Fruit fly (Drosophila melanogaster) whole organism, embryonic: ENCODE measurements around the gene CG1542.

ENCODE experiments used
- BtbVII ChIP-seq: fragments of 200-800 bp; sonication (Bioruptor generic); optimal IDR thresholded peaks from 3 replicates; lab custom pipeline; 2017; ENCODE audit warnings: missing biosample characterization, mild to moderate bottlenecking, missing genetic modification characterization
- Bteb2 ChIP-seq: fragments of 200-800 bp; sonication (Bioruptor generic); optimal IDR thresholded peaks from 2 replicates; lab custom pipeline; 2016; ENCODE audit warnings: missing biosample characterization, missing genetic modification characterization
- CG10274 ChIP-seq: fragments of 200-800 bp; sonication (Bioruptor generic); optimal IDR thresholded peaks from 3 replicates; lab custom pipeline; 2017; ENCODE audit warnings: missing biosample characterization, mild to moderate bottlenecking, missing genetic modification characterization
- CG10431 ChIP-seq: fragments of 200-800 bp; sonication (Bioruptor generic); optimal IDR thresholded peaks from 3 replicates; lab custom pipeline; 2018; ENCODE audit warnings: missing biosample characterization, mild to moderate bottlenecking, missing genetic modification characterization
- CG10462 ChIP-seq: fragments of 200-800 bp; sonication (Bioruptor generic); optimal IDR thresholded peaks from 2 replicates; lab custom pipeline; 2016; ENCODE audit warnings: missing biosample characterization, missing genetic modification characterization
- CG12155 ChIP-seq: fragments of 200-800 bp; sonication (Bioruptor generic); optimal IDR thresholded peaks from 3 replicates; lab custom pipeline; 2016; ENCODE audit warnings: missing biosample characterization, missing genetic modification characterization
- CG12391 ChIP-seq: fragments of 200-800 bp; sonication (Bioruptor generic); optimal IDR thresholded peaks from 3 replicates; lab custom pipeline; 2018; ENCODE audit warnings: missing biosample characterization, mild to moderate bottlenecking, missing genetic modification characterization, moderate library complexity
- CG13424 ChIP-seq: fragments of 200-800 bp; sonication (Bioruptor generic); optimal IDR thresholded peaks from 2 replicates; lab custom pipeline; 2019; ENCODE audit warnings: missing biosample characterization, mild to moderate bottlenecking, missing genetic modification characterization, moderate library complexity
- CG14860 ChIP-seq: fragments of 200-800 bp; sonication (Bioruptor generic); IDR thresholded peaks from 3 replicates; pipeline ENCODE4 v1.3.6; 2022; ENCODE audit warnings: missing biosample characterization, missing genetic modification characterization; ENCODE audit not compliant: partially characterized antibody
- CG1603 ChIP-seq: fragments of 200-800 bp; sonication (Bioruptor generic); optimal IDR thresholded peaks from 2 replicates; lab custom pipeline; 2019; ENCODE audit warnings: missing biosample characterization, mild to moderate bottlenecking, missing genetic modification characterization, moderate library complexity
- CG1832 ChIP-seq: fragments of 200-800 bp; sonication (Bioruptor generic); optimal IDR thresholded peaks from 2 replicates; lab custom pipeline; 2017; ENCODE audit warnings: missing biosample characterization, mild to moderate bottlenecking, missing genetic modification characterization, inconsistent platforms
- CG2116 ChIP-seq: fragments of 200-800 bp; sonication (Bioruptor generic); optimal IDR thresholded peaks from 3 replicates; lab custom pipeline; 2018; ENCODE audit warnings: missing biosample characterization, mild to moderate bottlenecking, missing genetic modification characterization
- CG2875 ChIP-seq: fragments of 200-800 bp; sonication (Bioruptor generic); optimal IDR thresholded peaks from 2 replicates; lab custom pipeline; 2017; ENCODE audit warnings: missing biosample characterization, mild to moderate bottlenecking, missing genetic modification characterization, missing genetic modification reagents
- CG31224 ChIP-seq: fragments of 200-800 bp; sonication (Bioruptor generic); IDR thresholded peaks from 2 replicates; pipeline ENCODE4 v1.3.6; 2022; ENCODE audit warnings: missing biosample characterization, missing genetic modification characterization
- CG4730 ChIP-seq: fragments of 200-800 bp; sonication (Bioruptor generic); IDR thresholded peaks from 2 replicates; pipeline ENCODE4 v1.3.6; 2022; ENCODE audit warnings: missing biosample characterization, missing genetic modification characterization
- CG5245 ChIP-seq: fragments of 200-800 bp; sonication (Bioruptor generic); optimal IDR thresholded peaks from 3 replicates; lab custom pipeline; 2016; ENCODE audit warnings: missing biosample characterization, missing genetic modification characterization
- CG6791 ChIP-seq: fragments of 200-800 bp; sonication (Bioruptor generic); IDR thresholded peaks from 3 replicates; pipeline ENCODE4 v1.3.6; 2022; ENCODE audit warnings: missing biosample characterization, missing genetic modification characterization; ENCODE audit not compliant: partially characterized antibody
- CG7372 ChIP-seq: fragments of 200-800 bp; sonication (Bioruptor generic); IDR thresholded peaks from 2 replicates; pipeline ENCODE4 v1.3.6; 2022; ENCODE audit warnings: missing biosample characterization, missing genetic modification characterization
- CG8944 ChIP-seq: fragments of 200-800 bp; sonication (Bioruptor generic); optimal IDR thresholded peaks from 3 replicates; lab custom pipeline; 2016; ENCODE audit warnings: missing biosample characterization, missing genetic modification characterization
- CrebB ChIP-seq: fragments of 200-800 bp; sonication (Bioruptor generic); optimal IDR thresholded peaks from 3 replicates; lab custom pipeline; 2018; ENCODE audit warnings: missing biosample characterization, mild to moderate bottlenecking, missing genetic modification characterization
- Dref ChIP-seq: fragments of 200-800 bp; sonication (Bioruptor generic); IDR thresholded peaks from 2 replicates; pipeline ENCODE4 v1.3.6; 2022; ENCODE audit warnings: missing biosample characterization, missing genetic modification characterization
- Drgx ChIP-seq: fragments of 200-800 bp; sonication (Bioruptor generic); IDR thresholded peaks from 2 replicates; pipeline ENCODE4 v1.3.6; 2022; ENCODE audit warnings: missing biosample characterization, missing genetic modification characterization
- Ets97D ChIP-seq: fragments of 200-800 bp; sonication (Bioruptor generic); optimal IDR thresholded peaks from 3 replicates; lab custom pipeline; 2016; ENCODE audit warnings: missing biosample characterization, missing genetic modification characterization
- H15 ChIP-seq: fragments of 200-800 bp; sonication (Bioruptor generic); IDR thresholded peaks from 3 replicates; pipeline ENCODE4 v1.3.6; 2022; ENCODE audit warnings: missing biosample characterization, missing genetic modification characterization
- HHEX ChIP-seq: fragments of 200-800 bp; sonication (Bioruptor generic); optimal IDR thresholded peaks from 3 replicates; lab custom pipeline; 2017; ENCODE audit warnings: missing biosample characterization, mild to moderate bottlenecking, missing genetic modification characterization, missing genetic modification reagents
- HLH3B ChIP-seq: fragments of 200-800 bp; sonication (Bioruptor generic); IDR thresholded peaks from 2 replicates; pipeline ENCODE4 v1.3.6; 2022; ENCODE audit warnings: missing biosample characterization, missing genetic modification characterization
- HLH4C ChIP-seq: fragments of 200-800 bp; sonication (Bioruptor generic); IDR thresholded peaks from 3 replicates; pipeline ENCODE4 v1.3.6; 2022; ENCODE audit warnings: missing biosample characterization, missing genetic modification characterization; ENCODE audit not compliant: partially characterized antibody
- Hand ChIP-seq: fragments of 200-800 bp; sonication (Bioruptor generic); optimal IDR thresholded peaks from 2 replicates; lab custom pipeline; 2017; ENCODE audit warnings: mild to moderate bottlenecking, missing biosample characterization, missing genetic modification reagents, missing genetic modification characterization
- Hmr ChIP-seq: fragments of 200-800 bp; sonication (Bioruptor generic); optimal IDR thresholded peaks from 3 replicates; lab custom pipeline; 2017; ENCODE audit warnings: mild to moderate bottlenecking, missing biosample characterization, missing genetic modification reagents, missing genetic modification characterization
- Lhr ChIP-seq: fragments of 200-800 bp; sonication (Bioruptor generic); optimal IDR thresholded peaks from 3 replicates; lab custom pipeline; 2017; ENCODE audit warnings: mild to moderate bottlenecking, missing biosample characterization, missing genetic modification reagents, missing genetic modification characterization
- Lim3 ChIP-seq: fragments of 200-800 bp; sonication (Bioruptor generic); IDR thresholded peaks from 2 replicates; pipeline ENCODE4 v1.3.6; 2022; ENCODE audit warnings: missing biosample characterization, missing genetic modification characterization
- Mrtf ChIP-seq: fragments of 200-800 bp; sonication (Bioruptor generic); IDR thresholded peaks from 3 replicates; pipeline ENCODE4 v1.3.6; 2022; ENCODE audit warnings: missing biosample characterization, missing genetic modification characterization
- NC2α ChIP-seq: fragments of 200-800 bp; sonication (Bioruptor generic); optimal IDR thresholded peaks from 2 replicates; lab custom pipeline; 2016; ENCODE audit warnings: missing biosample characterization, missing genetic modification characterization
- NK7.1 ChIP-seq: fragments of 200-800 bp; sonication (Bioruptor generic); optimal IDR thresholded peaks from 3 replicates; lab custom pipeline; 2016; ENCODE audit warnings: missing biosample characterization, missing genetic modification characterization
- Sry-β ChIP-seq: fragments of 200-800 bp; sonication (Bioruptor generic); optimal IDR thresholded peaks from 2 replicates; lab custom pipeline; 2018; ENCODE audit warnings: missing biosample characterization, mild to moderate bottlenecking, missing genetic modification characterization, moderate library complexity
- Usf ChIP-seq: fragments of 200-800 bp; sonication (Bioruptor generic); optimal IDR thresholded peaks from 2 replicates; lab custom pipeline; 2017; ENCODE audit warnings: missing genotype, missing biosample characterization, missing genetic modification characterization
- cas ChIP-seq: fragments of 200-800 bp; sonication (Bioruptor generic); IDR thresholded peaks from 2 replicates; pipeline ENCODE4 v1.3.6; 2022; ENCODE audit warnings: missing biosample characterization, missing genetic modification characterization
- ci ChIP-seq: fragments of 200-800 bp; sonication (Bioruptor generic); IDR thresholded peaks from 3 replicates; pipeline ENCODE4 v1.3.6; 2022; ENCODE audit warnings: missing biosample characterization, missing genetic modification characterization
- emc ChIP-seq: fragments of 200-800 bp; sonication (Bioruptor generic); optimal IDR thresholded peaks from 2 replicates; lab custom pipeline; 2016; ENCODE audit warnings: missing biosample characterization, missing genetic modification characterization
- en ChIP-seq: fragments of 200-800 bp; sonication (Bioruptor generic); optimal IDR thresholded peaks from 2 replicates; lab custom pipeline; 2016; ENCODE audit warnings: missing biosample characterization, missing genetic modification characterization
- esg ChIP-seq: fragments of 200-800 bp; sonication (Bioruptor generic); conservative IDR thresholded peaks from 2 replicates; pipeline ENCODE4 v1.3.6; 2022; ENCODE audit warnings: missing biosample characterization, missing genetic modification characterization
- grau ChIP-seq: fragments of 200-800 bp; optimal IDR thresholded peaks from 3 replicates; lab custom pipeline; 2019; ENCODE audit warnings: missing biosample characterization, mild to moderate bottlenecking, missing genetic modification characterization, moderate library complexity
- gt ChIP-seq: fragments of 200-800 bp; sonication (Bioruptor generic); IDR thresholded peaks from 2 replicates; pipeline ENCODE4 v1.3.6; 2022; ENCODE audit warnings: missing biosample characterization, missing genetic modification characterization
- kah ChIP-seq: fragments of 200-800 bp; sonication (Bioruptor generic); optimal IDR thresholded peaks from 2 replicates; lab custom pipeline; 2018; ENCODE audit warnings: missing biosample characterization, mild to moderate bottlenecking, missing genetic modification characterization
- lola ChIP-seq, 3 experiments: fragments of >200 bp in 2 of 3; fragments of 200-800 bp in 1 of 3; sonication (Bioruptor generic) in 1 of 3; optimal IDR thresholded peaks; 2 replicates each; lab custom pipeline; 2017 to 2019; ENCODE audit warnings: missing biosample characterization in 3 of 3, missing genetic modification characterization in 3 of 3, mild to moderate bottlenecking in 1 of 3, moderate library complexity in 1 of 3
- org-1 ChIP-seq: fragments of 200-800 bp; sonication (Bioruptor generic); optimal IDR thresholded peaks from 2 replicates; lab custom pipeline; 2017; ENCODE audit warnings: missing biosample characterization, missing genetic modification characterization
- otp ChIP-seq: fragments of 200-800 bp; sonication (Bioruptor generic); IDR thresholded peaks from 3 replicates; pipeline ENCODE4, ENCODE4 v1.3.6; 2022; ENCODE audit warnings: missing biosample characterization, missing genetic modification characterization
- pan ChIP-seq, 4 experiments: fragments of >200 bp in 3 of 4; fragments of 200-800 bp in 1 of 4; sonication (Bioruptor generic) in 1 of 4; optimal IDR thresholded peaks in 3 of 4; IDR thresholded peaks in 1 of 4; 2 replicates each; pipeline versions ENCODE4 v1.3.6 to Lab custom; 2017 to 2022; ENCODE audit warnings: missing biosample characterization in 2 of 4, missing genetic modification characterization in 2 of 4, mixed read lengths in 1 of 4
- pfk ChIP-seq: fragments of 200-800 bp; sonication (Bioruptor generic); optimal IDR thresholded peaks from 2 replicates; lab custom pipeline; 2018; ENCODE audit warnings: missing biosample characterization, mild to moderate bottlenecking, missing genetic modification characterization, moderate library complexity
- sim ChIP-seq: fragments of 200-800 bp; sonication (Bioruptor generic); IDR thresholded peaks from 2 replicates; pipeline ENCODE4 v1.3.6; 2022; ENCODE audit warnings: missing biosample characterization, missing genetic modification characterization

CG1542 gene

dm6 chr3R:31218214-31218876 is 5.1 kb downstream of the CG1542 start (continued):
- TF ChIP-seq HHEX, result no peak
- no peak for TF ChIP-seq Lhr (GFP tag; lab: Kevin White, UChicago)
- no peak for TF ChIP-seq CG12155
- peak; percentile 2 for TF ChIP-seq kah (GFP tag; lab: Kevin White, UChicago)
- TF ChIP-seq CG31224 (GFP tag; lab: Robert Waterston, UW), result no peak
- TF ChIP-seq org-1 (GFP tag; lab: Kevin White, UChicago), result no peak
- no peak for TF ChIP-seq CG10274 (GFP tag; lab: Kevin White, UChicago)
- no peak for TF ChIP-seq Lim3 (GFP tag; lab: Robert Waterston, UW)
- TF ChIP-seq CrebB (tag; lab: Kevin White, UChicago), result no peak
- no peak for TF ChIP-seq H15
- TF ChIP-seq grau (tag; lab: Kevin White, UChicago), result peak; percentile 22
- TF ChIP-seq Dref (GFP tag; lab: Robert Waterston, UW), result no peak
- TF ChIP-seq CG6791 (GFP tag; lab: Robert Waterston, UW), result no peak
- TF ChIP-seq CG5245, result no peak
- no peak for TF ChIP-seq gt (GFP tag; lab: Robert Waterston, UW)
- peak; percentile 53 for TF ChIP-seq CG10431 (GFP tag; lab: Kevin White, UChicago)
- no peak for TF ChIP-seq Drgx (GFP tag; lab: Robert Waterston, UW)
- no peak for TF ChIP-seq Hand (GFP tag; lab: Kevin White, UChicago)
- TF ChIP-seq NC2α (GFP tag; lab: Kevin White, UChicago), result no peak
- TF ChIP-seq CG12391 (tag; lab: Kevin White, UChicago), result no peak
- TF ChIP-seq CG1832, result no peak
- TF ChIP-seq HLH4C (GFP tag; lab: Robert Waterston, UW), result no peak
- no peak for TF ChIP-seq CG13424 (tag; lab: Kevin White, UChicago)
- TF ChIP-seq CG14860, result no peak
- TF ChIP-seq Bteb2 (GFP tag; lab: Kevin White, UChicago), result no peak
- TF ChIP-seq sim, result no peak
- peak; percentile 11 for TF ChIP-seq CG1603
- TF ChIP-seq CG7372 (GFP tag; lab: Robert Waterston, UW), result no peak
- TF ChIP-seq pan (optimal IDR thresholded peaks at IDR 0.05; lab: Kevin White, UChicago), result no peak
- TF ChIP-seq pan (GFP tag; optimal IDR thresholded peaks at IDR 0.05 in 1 of 2, IDR thresholded peaks at IDR 0.05 in 1 of 2), result no peak
- TF ChIP-seq lola (GFP tag; optimal IDR thresholded peaks at IDR 0.05; lab: Kevin White, UChicago), result no peak
- no peak for TF ChIP-seq otp
- no peak for TF ChIP-seq pfk
- no peak for TF ChIP-seq Sry-β (GFP tag; lab: Kevin White, UChicago)
- TF ChIP-seq BtbVII (GFP tag; lab: Kevin White, UChicago), result no peak
- no peak for TF ChIP-seq Hmr (GFP tag; lab: Kevin White, UChicago)
- no peak for TF ChIP-seq cas (GFP tag; lab: Robert Waterston, UW)
- TF ChIP-seq esg (GFP tag; lab: Robert Waterston, UW), result no peak
- TF ChIP-seq en (GFP tag; lab: Kevin White, UChicago), result no peak
- TF ChIP-seq CG8944, result no peak
- no peak for TF ChIP-seq Mrtf (GFP tag; lab: Robert Waterston, UW)
- no peak for TF ChIP-seq ci (GFP tag; lab: Robert Waterston, UW)
- TF ChIP-seq Usf (GFP tag; lab: Kevin White, UChicago), result no peak
- TF ChIP-seq CG2116 (GFP tag; lab: Kevin White, UChicago), result peak; percentile 25
- TF ChIP-seq CG10462 (GFP tag; lab: Kevin White, UChicago), result no peak
- no peak for TF ChIP-seq CG2875 (GFP tag; lab: Kevin White, UChicago)
- TF ChIP-seq HLH3B, result no peak
- TF ChIP-seq NK7.1 (GFP tag; lab: Kevin White, UChicago), result no peak
- no peak for TF ChIP-seq CG4730
- no peak for TF ChIP-seq Ets97D (GFP tag; lab: Kevin White, UChicago)
- no peak for TF ChIP-seq emc (GFP tag; lab: Kevin White, UChicago)
